Worm (Caenorhabditis elegans) whole organism, L2 larva: ENCODE results near the gene T09A5.5.

Experiments used
- ama-1 ChIP-seq: fragments of 150-350 bp; optimal IDR thresholded peaks from 2 replicates; lab custom pipeline; 2018; ENCODE audit warnings: inconsistent platforms
- elt-3 ChIP-seq: sonication (generic microtip); optimal IDR thresholded peaks from 2 replicates; lab custom pipeline; 2017; ENCODE audit warnings: missing biosample characterization, missing genetic modification characterization
- lin-11 ChIP-seq: fragments of 150-350 bp; sonication (generic microtip); optimal IDR thresholded peaks from 2 replicates; lab custom pipeline; 2014; ENCODE audit warnings: missing biosample characterization, missing genetic modification characterization, inconsistent platforms, mixed read lengths
- mbf-1 ChIP-seq: sonication (generic microtip); optimal IDR thresholded peaks from 2 replicates; lab custom pipeline; 2017; ENCODE audit warnings: missing biosample characterization, missing genetic modification characterization
- nhr-12 ChIP-seq: fragments of 150-350 bp; optimal IDR thresholded peaks from 2 replicates; lab custom pipeline; 2014; ENCODE audit warnings: missing biosample characterization, missing genetic modification characterization
- nhr-237 ChIP-seq: fragments of 150-350 bp; optimal IDR thresholded peaks from 2 replicates; lab custom pipeline; 2014; ENCODE audit warnings: missing biosample characterization, missing genetic modification characterization
- nhr-25 ChIP-seq: fragments of 150-350 bp; sonication (generic microtip); optimal IDR thresholded peaks from 3 replicates; lab custom pipeline; 2014; ENCODE audit warnings: missing biosample characterization, missing genetic modification characterization
- nhr-77 ChIP-seq: fragments of 150-350 bp; optimal IDR thresholded peaks from 2 replicates; lab custom pipeline; 2014; ENCODE audit warnings: missing biosample characterization, missing genetic modification characterization
- skn-1 ChIP-seq: sonication (generic microtip); optimal IDR thresholded peaks from 2 replicates; lab custom pipeline; 2017; ENCODE audit warnings: missing biosample characterization, missing genetic modification characterization
- unc-55 ChIP-seq: fragments of 150-350 bp; sonication (generic microtip); optimal IDR thresholded peaks from 3 replicates; lab custom pipeline; 2014; ENCODE audit warnings: missing biosample characterization, missing genetic modification reagents, missing genetic modification characterization
- zag-1 ChIP-seq: fragments of 150-350 bp; optimal IDR thresholded peaks from 2 replicates; lab custom pipeline; 2014; ENCODE audit warnings: missing biosample characterization, missing genetic modification characterization
- ztf-1 ChIP-seq: fragments of 200-800 bp; sonication (Bioruptor generic); conservative IDR thresholded peaks from 2 replicates; pipeline ENCODE4 v1.3.6; 2022; ENCODE audit warnings: missing genetic modification characterization, missing compliant biosample characterization
- ztf-4 ChIP-seq: fragments of 150-350 bp; optimal IDR thresholded peaks from 2 replicates; lab custom pipeline; 2014; ENCODE audit warnings: missing biosample characterization, missing genetic modification characterization

ce11 chrII:7816163-7816776 is 37.3 kb downstream of the T09A5.5 start, which contains the start of gene cki-2:
- TF ChIP-seq mbf-1 (tag; lab: Kevin White, UChicago) (no peak), ztf-4 (tag; lab: Kevin White, UChicago) (no peak), elt-3 (no peak), nhr-237 (tag; lab: Kevin White, UChicago) (no peak), ama-1 (lab: Kevin White, UChicago) (no peak), nhr-12 (no peak), lin-11 (tag; lab: Kevin White, UChicago) (no peak), zag-1 (tag; lab: Kevin White, UChicago) (no peak), ztf-1 (GFP tag; lab: Robert Waterston, UW) (no peak), skn-1 (tag; lab: Kevin White, UChicago) (no peak), nhr-77 (tag; lab: Kevin White, UChicago) (no peak), nhr-25 (tag; lab: Kevin White, UChicago) (no peak), unc-55 (GFP tag; lab: Kevin White, UChicago) (peak; percentile 23)
